Worm (Caenorhabditis elegans): ENCODE measurements around the gene paic-1.

Gene paic-1

ce11 chrII:4417333-4417732, 45.0 kb upstream of the paic-1 start, which contains the start of gene sod-5 (continued):
- TF ChIP-seq tlf-1 (GFP tag; optimal IDR thresholded peaks at IDR 0.05) (no peak), ama-1 (optimal IDR thresholded peaks at IDR 0.05) (no peak), ama-1 (GFP tag; optimal IDR thresholded peaks at IDR 0.05) (no peak), efl-1 (GFP tag; optimal IDR thresholded peaks at IDR 0.05) (no peak)

- TF ChIP-seq F55B11.4 (tag; optimal IDR thresholded peaks at IDR 0.05; ENCODE audit: borderline replicate concordance, insufficient read depth) (no peak), ceh-91 (GFP tag; IDR thresholded peaks at IDR 0.05) (no peak), let-526 (GFP tag; IDR thresholded peaks at IDR 0.05) (no peak), unc-62 (GFP tag; optimal IDR thresholded peaks at IDR 0.05) (no peak), nfyb-1 (GFP tag; IDR thresholded peaks at IDR 0.05) (peak; percentile 63; the same call in 1 of the 2 replicates)
Measured at ce11 chrII:4409650-4410049, 37.3 kb upstream of the paic-1 start.

- TF ChIP-seq hmg-1.2 (GFP tag; IDR thresholded peaks at IDR 0.05): no peak
- no peak for TF ChIP-seq nfyb-1 (GFP tag; IDR thresholded peaks at IDR 0.05)
- no peak for TF ChIP-seq F37B4.10 (GFP tag; IDR thresholded peaks at IDR 0.05)
- TF ChIP-seq ceh-91 (GFP tag; IDR thresholded peaks at IDR 0.05): no peak
- no peak for TF ChIP-seq ceh-79 (tag; optimal IDR thresholded peaks at IDR 0.05)
- no peak for TF ChIP-seq lsy-27 (tag; optimal IDR thresholded peaks at IDR 0.05; ENCODE audit: borderline replicate concordance, insufficient read depth)
- TF ChIP-seq ztf-6 (GFP tag; IDR thresholded peaks at IDR 0.05): no peak
- TF ChIP-seq bed-2 (GFP tag; IDR thresholded peaks at IDR 0.05): no peak
Measured at ce11 chrII:4405358-4405757, 33.0 kb upstream of the paic-1 start, which contains the start of gene ZK430.5. Gene ZK430.5, plus strand, starts transcription at chrII:4405658.

DNA sequence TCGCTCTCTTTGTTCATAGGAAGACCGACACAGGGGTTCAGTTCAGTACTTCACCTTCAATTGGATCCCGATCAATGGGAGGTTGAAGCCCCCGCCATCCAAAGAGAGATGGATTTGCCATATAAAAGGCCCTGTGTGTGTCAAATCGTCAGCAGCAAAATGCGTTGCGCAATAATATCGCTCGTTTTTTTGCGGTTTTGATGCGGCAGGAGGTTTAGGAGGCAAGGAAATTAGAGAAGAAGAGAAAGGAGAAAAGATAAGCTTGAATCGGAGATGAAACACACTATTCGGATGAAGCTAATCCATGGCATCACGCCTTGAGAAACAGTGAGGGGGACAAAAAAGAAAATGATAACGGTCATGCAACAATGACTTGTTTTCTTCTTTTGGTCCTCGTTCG, 22.1 kb upstream of the paic-1 start:
- TF ChIP-seq hmg-20 (GFP tag; IDR thresholded peaks at IDR 0.05) (no peak), hmg-1.2 (GFP tag; IDR thresholded peaks at IDR 0.05) (no peak), Y79H2A.3 (GFP tag; conservative IDR thresholded peaks at IDR 0.05) (no peak), Y53G8AR.9 (GFP tag; conservative IDR thresholded peaks at IDR 0.05) (no peak), fkh-3 (tag; optimal IDR thresholded peaks at IDR 0.05) (no peak), athp-1 (tag; optimal IDR thresholded peaks at IDR 0.05) (no peak), mcd-1 (GFP tag; IDR thresholded peaks at IDR 0.05) (no peak), T07F8.4 (tag; optimal IDR thresholded peaks at IDR 0.05) (no peak), ztf-28 (GFP tag; IDR thresholded peaks at IDR 0.05) (no peak), nfya-2 (GFP tag; IDR thresholded peaks at IDR 0.05) (no peak), F33H1.4 (GFP tag; IDR thresholded peaks at IDR 0.05) (no peak), ceh-100 (GFP tag; IDR thresholded peaks at IDR 0.05) (no peak), ets-4 (GFP tag; optimal IDR thresholded peaks at IDR 0.05) (no peak), F55B11.4 (tag; optimal IDR thresholded peaks at IDR 0.05; ENCODE audit: borderline replicate concordance, insufficient read depth) (no peak)

ce11 chrII:4392526-4393057, 20.3 kb upstream of the paic-1 start, which contains the start of gene mlt-7:
Gene mlt-7, plus strand, starts transcription at chrII:4393007.
- 0 out of 2 replicates have a peak, but pooled peaks have one; percentile 38 for TF ChIP-seq lin-26 (GFP tag; IDR thresholded peaks at IDR 0.05)
- no peak for TF ChIP-seq nhr-27 (tag; optimal IDR thresholded peaks at IDR 0.05)

- TF ChIP-seq hlh-26 (GFP tag; conservative IDR thresholded peaks at IDR 0.05): no peak
Measured at ce11 chrII:4391072-4391471, 18.7 kb upstream of the paic-1 start.
